Worm (Caenorhabditis elegans) whole organism, young adult: Measurements from ENCODE around the gene clec-54.

Experiments used
- B0336.3 ChIP-seq: fragments of 200-800 bp; sonication (Bioruptor generic); IDR thresholded peaks from 2 replicates; pipeline ENCODE4 v1.3.6; 2022; ENCODE audit warnings: missing genetic modification characterization, missing compliant biosample characterization
- F33H1.4 ChIP-seq: fragments of 200-800 bp; sonication (Bioruptor generic); IDR thresholded peaks from 2 replicates; pipeline ENCODE4 v1.3.6; 2022; ENCODE audit warnings: missing genetic modification reagents, missing genetic modification characterization, missing compliant biosample characterization
- F52B5.7 ChIP-seq: sonication (generic microtip); optimal IDR thresholded peaks from 2 replicates; lab custom pipeline; 2016; ENCODE audit warnings: mild to moderate bottlenecking, missing genetic modification characterization, missing compliant biosample characterization
- F55B11.4 ChIP-seq: sonication (generic microtip); optimal IDR thresholded peaks from 2 replicates; lab custom pipeline; 2016; ENCODE audit warnings: missing compliant biosample characterization, missing genetic modification characterization, borderline replicate concordance; ENCODE audit not compliant: insufficient read depth
- F57C9.4 ChIP-seq: sonication (generic microtip); optimal IDR thresholded peaks from 2 replicates; lab custom pipeline; 2017; ENCODE audit warnings: mild to moderate bottlenecking, missing genetic modification characterization, missing compliant biosample characterization
- Y95B8A.8 ChIP-seq: fragments of 200-800 bp; sonication (Bioruptor generic); IDR thresholded peaks from 2 replicates; pipeline ENCODE4 v1.3.6; 2022; ENCODE audit warnings: missing genetic modification reagents, missing genetic modification characterization, missing compliant biosample characterization
- ama-1 ChIP-seq, 3 experiments: fragments of 150-350 bp in 1 of 3; sonication (generic microtip) in 2 of 3; optimal IDR thresholded peaks; 2 replicates each; lab custom pipeline; 2014 to 2018; ENCODE audit warnings: missing biosample characterization in 2 of 3, missing genetic modification characterization in 2 of 3, missing genetic modification reagents in 2 of 3
- aptf-2 ChIP-seq: fragments of 200-800 bp; sonication (Bioruptor generic); conservative IDR thresholded peaks from 2 replicates; pipeline ENCODE4 v1.3.6; 2022; ENCODE audit warnings: missing genetic modification reagents, missing genetic modification characterization, missing compliant biosample characterization
- aptf-3 ChIP-seq: fragments of 200-800 bp; sonication (Bioruptor generic); IDR thresholded peaks from 2 replicates; pipeline ENCODE4 v1.3.6; 2022; ENCODE audit warnings: missing genetic modification characterization, missing compliant biosample characterization
- atf-7 ChIP-seq: sonication (generic microtip); optimal IDR thresholded peaks from 2 replicates; lab custom pipeline; 2017; ENCODE audit warnings: mild to moderate bottlenecking, missing genetic modification characterization, missing compliant biosample characterization
- athp-1 ChIP-seq: sonication (generic microtip); optimal IDR thresholded peaks from 2 replicates; lab custom pipeline; 2017; ENCODE audit warnings: mild to moderate bottlenecking, missing genetic modification characterization, missing compliant biosample characterization
- cebp-1 ChIP-seq, 2 experiments: fragments of 200-800 bp in 1 of 2; sonication (Bioruptor generic) in 1 of 2; sonication (generic microtip) in 1 of 2; IDR thresholded peaks in 1 of 2; optimal IDR thresholded peaks in 1 of 2; 2 replicates each; pipeline versions ENCODE4 v1.3.6 to Lab custom; 2017 to 2022; ENCODE audit warnings: missing compliant biosample characterization in 2 of 2, missing genetic modification characterization in 2 of 2, mild to moderate bottlenecking in 1 of 2, missing genetic modification reagents in 1 of 2, moderate library complexity in 1 of 2
- ceh-79 ChIP-seq: sonication (generic microtip); optimal IDR thresholded peaks from 2 replicates; lab custom pipeline; 2017; ENCODE audit warnings: mild to moderate bottlenecking, missing genetic modification characterization, missing compliant biosample characterization
- die-1 ChIP-seq: sonication (generic microtip); optimal IDR thresholded peaks from 2 replicates; lab custom pipeline; 2016; ENCODE audit warnings: missing genotype, mild to moderate bottlenecking, missing genetic modification characterization, missing compliant biosample characterization
- dox-1 ChIP-seq: fragments of 200-800 bp; sonication (Bioruptor generic); IDR thresholded peaks from 2 replicates; pipeline ENCODE4 v1.3.6; 2022; ENCODE audit warnings: missing genetic modification reagents, missing genetic modification characterization, missing compliant biosample characterization
- ekl-4 ChIP-seq: fragments of 200-800 bp; sonication (Bioruptor generic); IDR thresholded peaks from 2 replicates; pipeline ENCODE4 v1.3.6; 2022; ENCODE audit warnings: missing genetic modification reagents, missing genetic modification characterization, missing compliant biosample characterization
- ets-4 ChIP-seq: fragments of 200-800 bp; sonication (Bioruptor generic); optimal IDR thresholded peaks from 2 replicates; lab custom pipeline; 2018; ENCODE audit warnings: mild to moderate bottlenecking, missing genetic modification characterization, missing compliant biosample characterization
- hlh-12 ChIP-seq: sonication (generic microtip); optimal IDR thresholded peaks from 2 replicates; lab custom pipeline; 2016; ENCODE audit warnings: missing genetic modification characterization, missing compliant biosample characterization
- hlh-26 ChIP-seq: fragments of 200-800 bp; sonication (Bioruptor generic); conservative IDR thresholded peaks from 2 replicates; pipeline ENCODE4 v1.3.6; 2022; ENCODE audit warnings: missing genetic modification reagents, missing genetic modification characterization, missing compliant biosample characterization
- hmg-1.2 ChIP-seq: fragments of 200-800 bp; sonication (Bioruptor generic); IDR thresholded peaks from 2 replicates; pipeline ENCODE4 v1.3.6; 2022; ENCODE audit warnings: missing genetic modification reagents, missing genetic modification characterization, missing compliant biosample characterization
- let-607 ChIP-seq, 2 experiments: fragments of 200-800 bp in 1 of 2; sonication (Bioruptor generic) in 1 of 2; sonication (generic microtip) in 1 of 2; optimal IDR thresholded peaks; 2 replicates each; lab custom pipeline; 2016 to 2018; ENCODE audit warnings: mild to moderate bottlenecking in 2 of 2, missing compliant biosample characterization in 2 of 2, missing genetic modification characterization in 2 of 2, moderate library complexity in 2 of 2, missing genotype in 1 of 2
- lin-40 ChIP-seq: sonication (generic microtip); optimal IDR thresholded peaks from 2 replicates; lab custom pipeline; 2016; ENCODE audit warnings: missing genetic modification characterization, mild to moderate bottlenecking, missing compliant biosample characterization, missing genotype, missing genetic modification reagents
- lin-54 ChIP-seq: fragments of 200-800 bp; sonication (Bioruptor generic); optimal IDR thresholded peaks from 2 replicates; lab custom pipeline; 2018; ENCODE audit warnings: mild to moderate bottlenecking, missing genetic modification characterization, missing compliant biosample characterization
- lsl-1 ChIP-seq: fragments of 200-800 bp; sonication (Bioruptor generic); optimal IDR thresholded peaks from 2 replicates; lab custom pipeline; 2018; ENCODE audit warnings: mild to moderate bottlenecking, missing genetic modification characterization, moderate library complexity, missing compliant biosample characterization
- madf-3 ChIP-seq: fragments of 200-800 bp; sonication (Bioruptor generic); IDR thresholded peaks from 2 replicates; pipeline ENCODE4 v1.3.6; 2022; ENCODE audit warnings: missing genetic modification reagents, missing genetic modification characterization, missing compliant biosample characterization
- madf-6 ChIP-seq: fragments of 200-800 bp; sonication (Bioruptor generic); IDR thresholded peaks from 2 replicates; pipeline ENCODE4 v1.3.6; 2022; ENCODE audit warnings: missing genetic modification reagents, missing genetic modification characterization, missing compliant biosample characterization
- mcd-1 ChIP-seq: fragments of 200-800 bp; sonication (Bioruptor generic); IDR thresholded peaks from 2 replicates; pipeline ENCODE4 v1.3.6; 2022; ENCODE audit warnings: missing genetic modification reagents, missing genetic modification characterization, missing compliant biosample characterization
- mes-4 ChIP-seq: sonication (generic microtip); optimal IDR thresholded peaks from 2 replicates; lab custom pipeline; 2016; ENCODE audit warnings: missing genotype, missing genetic modification characterization, missing compliant biosample characterization
- nfya-1 ChIP-seq: sonication (generic microtip); optimal IDR thresholded peaks from 2 replicates; lab custom pipeline; 2017; ENCODE audit warnings: antibody characterized with exemption, missing compliant biosample characterization, missing genetic modification characterization, borderline replicate concordance; ENCODE audit not compliant: insufficient read depth
- nhr-27 ChIP-seq: fragments of 200-800 bp; sonication (Bioruptor generic); optimal IDR thresholded peaks from 2 replicates; lab custom pipeline; 2018; ENCODE audit warnings: mild to moderate bottlenecking, missing genetic modification characterization, moderate library complexity, missing compliant biosample characterization
- nhr-80 ChIP-seq: sonication (generic microtip); optimal IDR thresholded peaks from 2 replicates; lab custom pipeline; 2016; ENCODE audit warnings: missing genetic modification characterization, missing compliant biosample characterization
- rec-8 ChIP-seq, 2 experiments: sonication (generic microtip); optimal IDR thresholded peaks; 2 replicates each; lab custom pipeline; 2016; ENCODE audit warnings: mild to moderate bottlenecking in 2 of 2, missing genetic modification characterization in 2 of 2, missing genetic modification reagents in 2 of 2, missing genotype in 2 of 2, missing biosample characterization in 1 of 2, missing compliant biosample characterization in 1 of 2, moderate library complexity in 1 of 2
- repo-1 ChIP-seq: sonication (generic microtip); optimal IDR thresholded peaks from 2 replicates; lab custom pipeline; 2017; ENCODE audit warnings: mild to moderate bottlenecking, missing genetic modification characterization, missing compliant biosample characterization
- sea-2 ChIP-seq: fragments of 200-800 bp; sonication (Bioruptor generic); IDR thresholded peaks from 2 replicates; pipeline ENCODE4 v1.3.6; 2022; ENCODE audit warnings: missing genetic modification characterization, missing compliant biosample characterization
- snpc-1.1 ChIP-seq: sonication (generic microtip); optimal IDR thresholded peaks from 2 replicates; lab custom pipeline; 2017; ENCODE audit warnings: missing genetic modification characterization, mild to moderate bottlenecking, missing compliant biosample characterization, antibody characterized with exemption, moderate library complexity, missing genotype, missing genetic modification reagents; ENCODE audit not compliant: insufficient read depth
- snpc-3.4 ChIP-seq: sonication (generic microtip); optimal IDR thresholded peaks from 2 replicates; lab custom pipeline; 2017; ENCODE audit warnings: missing genetic modification characterization, mild to moderate bottlenecking, missing compliant biosample characterization, antibody characterized with exemption, moderate library complexity, missing genotype, missing genetic modification reagents
- unc-130 ChIP-seq: sonication (generic microtip); optimal IDR thresholded peaks from 2 replicates; lab custom pipeline; 2016; ENCODE audit warnings: missing genetic modification reagents, missing genetic modification characterization, missing compliant biosample characterization
- zfh-2 ChIP-seq: fragments of 200-800 bp; sonication (Bioruptor generic); conservative IDR thresholded peaks from 2 replicates; pipeline ENCODE4 v1.3.6; 2022; ENCODE audit warnings: missing genetic modification reagents, missing genetic modification characterization, missing compliant biosample characterization
- zim-3 ChIP-seq: sonication (generic microtip); optimal IDR thresholded peaks from 2 replicates; lab custom pipeline; 2017; ENCODE audit warnings: mild to moderate bottlenecking, missing genetic modification characterization, moderate library complexity, missing compliant biosample characterization
- ztf-25 ChIP-seq: fragments of 200-800 bp; sonication (Bioruptor generic); IDR thresholded peaks from 2 replicates; pipeline ENCODE4 v1.3.6; 2022; ENCODE audit warnings: missing genetic modification reagents, missing genetic modification characterization, missing compliant biosample characterization

Gene clec-54

DNA sequence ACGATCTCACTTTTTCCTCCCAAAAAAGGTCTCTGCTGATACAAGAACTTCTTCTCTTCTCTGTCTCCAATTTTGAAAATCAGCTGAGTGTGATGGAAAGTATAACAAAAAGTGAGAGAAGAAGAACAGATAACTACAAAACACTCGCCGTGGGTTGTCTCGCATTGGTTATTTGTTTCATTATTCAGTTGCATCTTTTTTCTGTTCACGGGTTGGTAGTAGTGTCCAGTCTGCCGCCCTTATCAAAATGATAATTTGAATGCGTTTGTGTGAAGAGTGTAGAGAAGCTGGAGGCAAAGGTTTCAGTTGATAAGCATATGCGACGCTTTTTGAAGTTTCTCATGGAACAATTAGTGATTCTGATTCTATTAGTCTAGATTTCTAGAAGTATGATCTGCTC, 26.4 kb downstream of the clec-54 start:
- TF ChIP-seq nhr-80 (tag; lab: Kevin White, UChicago) (peak; percentile 91), cebp-1 (GFP tag; IDR thresholded peaks at IDR 0.05; lab: Robert Waterston, UW) (no peak), cebp-1 (tag; optimal IDR thresholded peaks at IDR 0.05; lab: Kevin White, UChicago) (peak; percentile 37), die-1 (tag; lab: Kevin White, UChicago) (no peak), dox-1 (GFP tag; lab: Robert Waterston, UW) (0 out of 2 replicates have a peak, but pooled peaks have one; percentile 43)

DNA sequence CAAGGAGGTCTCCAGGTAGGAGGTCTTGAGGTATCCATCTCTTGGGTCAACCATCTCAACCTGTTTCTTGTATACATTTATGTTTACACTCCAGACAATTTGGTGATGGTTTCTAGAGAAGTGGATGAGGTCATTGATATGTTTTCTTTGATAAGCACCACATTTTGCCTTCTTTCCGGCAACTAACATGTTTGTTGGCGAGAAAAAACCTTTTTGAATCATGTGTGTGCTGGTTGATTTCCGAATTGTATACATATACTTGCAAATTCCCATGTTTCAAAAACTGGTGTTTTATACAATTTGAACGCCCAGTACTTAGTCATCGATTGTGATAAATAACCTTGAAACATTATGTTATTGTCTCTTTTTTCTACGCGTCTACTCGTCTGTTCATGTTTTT, 27.4 kb downstream of the clec-54 start:
- no peak for TF ChIP-seq aptf-2 (GFP tag; lab: Robert Waterston, UW)
- TF ChIP-seq mes-4: no peak
- no peak for TF ChIP-seq mcd-1 (GFP tag; lab: Robert Waterston, UW)
- no peak for TF ChIP-seq repo-1
- TF ChIP-seq B0336.3 (GFP tag; lab: Robert Waterston, UW): no peak
- TF ChIP-seq hmg-1.2: no peak
- TF ChIP-seq unc-130 (GFP tag; lab: Kevin White, UChicago): no peak
- TF ChIP-seq snpc-1.1 (tag; lab: Kevin White, UChicago): no peak
- TF ChIP-seq lsl-1 (GFP tag; lab: Kevin White, UChicago): no peak
- no peak for TF ChIP-seq Y95B8A.8 (GFP tag; lab: Robert Waterston, UW)
- TF ChIP-seq ekl-4: no peak
- TF ChIP-seq lin-40 (tag; lab: Kevin White, UChicago): no peak
- TF ChIP-seq madf-6 (GFP tag; lab: Robert Waterston, UW): no peak
- TF ChIP-seq F57C9.4: no peak
- no peak for TF ChIP-seq F33H1.4 (GFP tag; lab: Robert Waterston, UW)
- TF ChIP-seq hlh-26: no peak
- no peak for TF ChIP-seq zim-3
- no peak for TF ChIP-seq snpc-3.4 (tag; lab: Kevin White, UChicago)
- TF ChIP-seq, all 124 proteins: peak for 0

- TF ChIP-seq atf-7 (tag; lab: Kevin White, UChicago): no peak
- no peak for TF ChIP-seq nfya-1
- TF ChIP-seq madf-3 (GFP tag; lab: Robert Waterston, UW): no peak
- TF ChIP-seq rec-8 (tag; optimal IDR thresholded peaks at IDR 0.05; lab: Kevin White, UChicago): no peak
- TF ChIP-seq F33H1.4 (GFP tag; lab: Robert Waterston, UW): no peak
- TF ChIP-seq ama-1 (optimal IDR thresholded peaks at IDR 0.05; lab: Kevin White, UChicago): no peak
- TF ChIP-seq ama-1 (GFP tag; optimal IDR thresholded peaks at IDR 0.05; lab: Kevin White, UChicago): no peak
- no peak for TF ChIP-seq unc-130 (GFP tag; lab: Kevin White, UChicago)
- peak; percentile 37; the same call in 1 of the 2 replicates for TF ChIP-seq zfh-2 (GFP tag; lab: Robert Waterston, UW)
- TF ChIP-seq lin-54 (GFP tag; lab: Kevin White, UChicago): no peak
- 0 out of 2 replicates have a peak, but pooled peaks have one; percentile 15 for TF ChIP-seq dox-1 (GFP tag; lab: Robert Waterston, UW)
- peak; percentile 43 for TF ChIP-seq nhr-80 (tag; lab: Kevin White, UChicago)
- no peak for TF ChIP-seq F55B11.4
These were observed 28.1 kb downstream of the clec-54 start for ce11 chrV:14504774-14505173.

DNA sequence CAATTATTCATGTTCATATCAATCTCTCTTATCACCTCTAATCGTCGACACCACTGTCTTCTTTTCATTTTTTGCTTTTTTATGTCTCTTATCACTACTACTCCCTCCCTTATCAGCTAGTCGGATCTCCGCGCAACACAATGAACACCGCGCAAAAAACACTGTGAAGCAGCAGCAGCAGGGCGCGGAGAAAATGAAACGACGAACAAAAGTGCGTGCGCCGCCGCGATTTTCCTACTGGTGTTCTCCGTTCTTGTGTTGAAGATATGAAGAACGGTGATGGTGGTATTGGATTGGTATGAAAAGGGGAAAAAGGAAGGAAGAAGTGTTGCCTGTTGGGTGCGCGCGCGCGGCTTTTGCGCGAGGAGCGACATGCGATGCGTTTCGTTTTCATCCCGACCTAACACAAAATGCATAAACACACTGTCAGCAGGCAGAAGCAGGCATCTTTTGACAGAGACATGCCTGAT, 29.1 kb downstream of the clec-54 start:
- TF ChIP-seq lin-54 (GFP tag; lab: Kevin White, UChicago): no peak
- no peak for TF ChIP-seq zim-3
- TF ChIP-seq ztf-25: 0 out of 2 replicates have a peak, but pooled peaks have one; percentile 15
- no peak for TF ChIP-seq athp-1 (tag; lab: Kevin White, UChicago)
- TF ChIP-seq nfya-1: no peak
- no peak for TF ChIP-seq ceh-79 (tag; lab: Kevin White, UChicago)
- no peak for TF ChIP-seq nhr-27 (tag; lab: Kevin White, UChicago)
- TF ChIP-seq zfh-2 (GFP tag; lab: Robert Waterston, UW): peak; percentile 62
- peak; percentile 48; the same call in 1 of the 2 replicates for TF ChIP-seq dox-1 (GFP tag; lab: Robert Waterston, UW)
- no peak for TF ChIP-seq ets-4
- no peak for TF ChIP-seq hlh-12 (tag; lab: Kevin White, UChicago)
- TF ChIP-seq atf-7 (tag; lab: Kevin White, UChicago): no peak
- no peak for TF ChIP-seq F52B5.7 (tag; lab: Kevin White, UChicago)
- peak in 1 of 2 experiments; percentile 1 for TF ChIP-seq let-607 (tag; optimal IDR thresholded peaks at IDR 0.05; lab: Kevin White, UChicago)
- TF ChIP-seq sea-2 (GFP tag; lab: Robert Waterston, UW): no peak
- TF ChIP-seq aptf-3: no peak
- peak; percentile 78 for TF ChIP-seq nhr-80 (tag; lab: Kevin White, UChicago)
